Worm (Caenorhabditis elegans): ENCODE measurements around the gene Y71H2AM.11.

Y71H2AM.11 gene

DNA sequence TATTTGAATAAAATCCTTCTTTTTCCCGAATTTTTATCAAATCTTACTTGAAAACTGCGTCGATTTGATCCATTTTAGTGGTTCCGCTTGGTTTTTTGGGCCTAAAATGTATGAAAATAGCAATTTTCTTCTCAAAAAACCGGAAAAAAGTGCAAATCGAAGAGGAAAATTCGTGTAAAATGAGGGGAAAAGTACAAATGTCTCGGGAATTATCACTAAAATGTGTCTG is at the start of gene Y71H2AM.11:
TSS of gene Y71H2AM.11 (minus strand) at position 101 of the 229 bp plus-strand sequence.
- no peak for TF ChIP-seq W03F9.2 (tag; optimal IDR thresholded peaks at IDR 0.05)
- TF ChIP-seq dao-5 (tag; optimal IDR thresholded peaks at IDR 0.05), result no peak
- TF ChIP-seq him-1 (tag; optimal IDR thresholded peaks at IDR 0.05), result no peak

DNA sequence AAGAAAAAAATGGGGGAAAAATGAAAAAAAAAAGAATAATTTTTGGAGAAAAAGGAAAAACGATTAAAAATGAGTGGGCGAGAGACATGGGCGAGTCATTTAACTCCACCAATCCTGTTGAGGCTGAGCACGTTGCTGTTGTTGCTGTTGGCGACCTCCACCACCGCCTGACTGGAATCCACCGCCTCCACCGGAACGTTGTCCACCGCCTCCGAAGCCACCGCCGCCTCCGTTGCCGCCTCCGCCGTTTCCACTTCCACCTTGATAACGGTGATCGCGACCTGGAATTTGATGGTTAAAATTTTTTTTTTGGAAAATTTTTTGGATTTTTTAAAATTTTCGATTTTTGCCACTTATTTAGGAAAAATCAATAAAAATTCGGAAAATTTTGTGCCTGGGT is 45.9 kb upstream of the Y71H2AM.11 start:
- TF ChIP-seq dao-5 (tag; optimal IDR thresholded peaks at IDR 0.05) (no peak), him-1 (tag; optimal IDR thresholded peaks at IDR 0.05) (no peak), W03F9.2 (tag; optimal IDR thresholded peaks at IDR 0.05) (no peak)

ce11 chrIII:2769078-2769477 is 44.2 kb upstream of the Y71H2AM.11 start:
- TF ChIP-seq him-1 (tag; optimal IDR thresholded peaks at IDR 0.05), result no peak
- TF ChIP-seq dao-5 (tag; optimal IDR thresholded peaks at IDR 0.05), result no peak
- no peak for TF ChIP-seq W03F9.2 (tag; optimal IDR thresholded peaks at IDR 0.05)

ce11 chrIII:2768635-2769034 is 43.7 kb upstream of the Y71H2AM.11 start, which contains the start of gene swsn-3:
Gene swsn-3, minus strand, starts transcription at chrIII:2768679.
- peak; percentile 9 for TF ChIP-seq dao-5 (tag; optimal IDR thresholded peaks at IDR 0.05)
- peak; percentile 85 for TF ChIP-seq W03F9.2 (tag; optimal IDR thresholded peaks at IDR 0.05)
- peak; percentile 13 for TF ChIP-seq him-1 (tag; optimal IDR thresholded peaks at IDR 0.05)

- no peak for TF ChIP-seq him-1 (tag; optimal IDR thresholded peaks at IDR 0.05)
- TF ChIP-seq W03F9.2 (tag; optimal IDR thresholded peaks at IDR 0.05), result no peak
- no peak for TF ChIP-seq dao-5 (tag; optimal IDR thresholded peaks at IDR 0.05)
Observed at ce11 chrIII:2760726-2761125, 35.8 kb upstream of the Y71H2AM.11 start, which contains the start of gene pho-9. Gene pho-9, minus strand, starts transcription at chrIII:2760816.

- TF ChIP-seq dao-5 (tag; optimal IDR thresholded peaks at IDR 0.05), result no peak
- no peak for TF ChIP-seq W03F9.2 (tag; optimal IDR thresholded peaks at IDR 0.05)
- no peak for TF ChIP-seq him-1 (tag; optimal IDR thresholded peaks at IDR 0.05)
Observed at ce11 chrIII:2759308-2759707, 34.4 kb upstream of the Y71H2AM.11 start.

DNA sequence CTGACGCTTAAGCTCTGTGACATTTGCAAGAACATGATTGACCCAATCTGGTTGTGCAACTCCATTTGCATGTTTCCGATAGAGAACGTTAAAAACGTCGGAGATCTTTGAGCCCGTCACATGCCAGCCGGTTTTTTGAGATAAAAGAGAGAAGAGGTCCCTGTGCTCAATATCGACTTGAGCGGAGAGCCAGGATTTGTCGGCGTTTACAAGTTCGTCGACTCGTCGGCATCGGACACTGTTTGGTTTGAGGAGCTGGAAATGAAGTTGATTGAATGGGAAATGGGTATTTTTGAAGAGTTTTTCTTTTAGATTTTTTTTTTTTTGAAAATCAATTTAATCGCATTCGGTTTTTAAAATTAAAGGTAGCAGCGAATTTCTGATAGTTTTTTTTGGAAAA is 33.2 kb upstream of the Y71H2AM.11 start:
- TF ChIP-seq him-1 (tag; optimal IDR thresholded peaks at IDR 0.05) (no peak), dao-5 (tag; optimal IDR thresholded peaks at IDR 0.05) (no peak), W03F9.2 (tag; optimal IDR thresholded peaks at IDR 0.05) (no peak)

DNA sequence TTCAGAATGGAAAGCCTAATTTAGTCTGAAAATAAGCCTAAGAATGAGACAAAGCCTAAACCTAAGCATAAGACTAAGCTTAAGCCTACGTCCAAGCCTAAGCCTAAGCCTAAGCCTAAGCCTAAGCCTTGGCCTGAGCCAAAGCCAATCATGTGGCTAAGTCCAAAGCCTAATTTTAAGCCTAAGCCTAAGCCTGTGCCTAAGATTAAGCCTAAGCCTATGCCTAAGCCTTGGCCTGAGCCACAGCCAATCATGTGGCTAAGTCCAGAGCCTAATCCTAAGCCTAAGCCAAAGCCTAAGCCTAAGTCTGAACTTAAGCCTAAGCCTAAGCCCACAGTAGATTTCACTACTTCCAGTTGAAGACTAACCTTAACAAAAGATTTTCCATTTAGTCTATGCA is 32.6 kb upstream of the Y71H2AM.11 start:
- TF ChIP-seq dao-5 (tag; optimal IDR thresholded peaks at IDR 0.05) (no peak), W03F9.2 (tag; optimal IDR thresholded peaks at IDR 0.05) (no peak), him-1 (tag; optimal IDR thresholded peaks at IDR 0.05) (no peak)

ce11 chrIII:2756260-2756659 is 31.4 kb upstream of the Y71H2AM.11 start, which contains the start of gene gldi-9:
Gene gldi-9, minus strand, starts transcription at chrIII:2756360.
- TF ChIP-seq dao-5 (tag; optimal IDR thresholded peaks at IDR 0.05), result no peak
- TF ChIP-seq W03F9.2 (tag; optimal IDR thresholded peaks at IDR 0.05), result no peak
- no peak for TF ChIP-seq him-1 (tag; optimal IDR thresholded peaks at IDR 0.05)

- TF ChIP-seq W03F9.2 (tag; optimal IDR thresholded peaks at IDR 0.05) (no peak), dao-5 (tag; optimal IDR thresholded peaks at IDR 0.05) (no peak), him-1 (tag; optimal IDR thresholded peaks at IDR 0.05) (no peak)
Observed at ce11 chrIII:2746553-2746952, 21.7 kb upstream of the Y71H2AM.11 start, which contains the start of gene Y71H2AM.14. Gene Y71H2AM.14, minus strand, starts transcription at chrIII:2746653.

ce11 chrIII:2739469-2739868 is 14.6 kb upstream of the Y71H2AM.11 start, which contains the start of gene cest-25:
Gene cest-25, minus strand, starts transcription at chrIII:2739531.
- TF ChIP-seq W03F9.2 (tag; optimal IDR thresholded peaks at IDR 0.05) (no peak), dao-5 (tag; optimal IDR thresholded peaks at IDR 0.05) (no peak), him-1 (tag; optimal IDR thresholded peaks at IDR 0.05) (no peak)

DNA sequence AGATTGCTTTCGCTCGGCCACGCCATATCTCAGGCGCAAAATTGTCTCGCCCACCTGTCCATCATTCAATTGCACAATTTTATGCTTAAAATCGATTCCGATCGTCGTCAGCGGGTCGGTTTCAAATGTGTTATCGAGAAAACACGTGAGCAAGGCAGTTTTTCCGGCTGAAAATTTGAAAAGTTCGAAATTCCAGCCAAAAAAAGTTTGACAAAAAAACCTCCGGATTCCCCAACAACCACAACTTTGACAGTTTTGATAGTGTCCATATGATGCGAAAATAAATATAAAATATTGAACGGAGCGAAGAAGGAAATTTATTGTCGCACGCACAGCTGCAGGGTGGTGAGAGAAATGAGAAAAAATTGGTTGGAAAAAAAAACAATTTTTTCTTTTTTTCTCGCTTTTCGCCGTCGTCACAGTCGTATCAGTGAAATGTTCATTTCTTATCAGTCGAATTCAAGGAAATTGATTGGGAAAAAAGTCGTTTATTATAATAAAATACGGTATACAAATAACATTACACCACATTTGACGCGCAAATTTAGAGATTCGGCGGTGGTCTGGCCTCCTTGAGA is 8.8 kb upstream of the Y71H2AM.11 start, which contains the start of gene Y71H2AM.12:
TSS of gene Y71H2AM.12 (minus strand) at position 486 of the 578 bp plus-strand sequence.
- TF ChIP-seq him-1 (tag; optimal IDR thresholded peaks at IDR 0.05) (no peak), W03F9.2 (tag; optimal IDR thresholded peaks at IDR 0.05) (no peak), dao-5 (tag; optimal IDR thresholded peaks at IDR 0.05) (no peak)

ce11 chrIII:2725221-2726203 is 620 bp upstream of the Y71H2AM.11 start, which contains the start of gene cosa-1:
Gene cosa-1, plus strand, starts transcription at chrIII:2726116.
- TF ChIP-seq W03F9.2 (tag; optimal IDR thresholded peaks at IDR 0.05) (no peak), dao-5 (tag; optimal IDR thresholded peaks at IDR 0.05) (no peak), him-1 (tag; optimal IDR thresholded peaks at IDR 0.05) (no peak)

DNA sequence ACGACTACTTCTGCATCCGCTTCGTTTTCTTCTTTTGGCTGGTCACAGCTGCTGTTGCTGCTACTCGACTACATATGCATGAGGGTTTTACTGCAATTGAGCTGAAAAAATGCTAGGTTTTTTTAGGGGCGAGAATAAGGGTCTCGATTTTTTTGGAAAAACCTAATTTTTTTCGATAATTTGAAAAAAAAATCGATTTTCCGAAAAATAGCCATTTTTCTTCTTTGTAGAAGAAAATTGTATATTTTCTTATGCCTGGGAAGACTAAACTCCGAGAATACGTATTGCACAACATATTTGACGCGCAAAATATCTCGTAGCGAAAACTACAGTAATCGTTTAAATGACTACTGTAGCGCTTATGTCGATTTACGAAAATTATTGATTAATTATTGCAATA is 8.4 kb downstream of the Y71H2AM.11 start, which contains the start of gene tmem-132:
TSS of gene tmem-132 (minus strand) at position 101 of the 400 bp plus-strand sequence.
- TF ChIP-seq him-1 (tag; optimal IDR thresholded peaks at IDR 0.05) (peak; percentile 22), dao-5 (tag; optimal IDR thresholded peaks at IDR 0.05) (no peak)
